Worm (Caenorhabditis elegans) whole organism, young adult: ENCODE results near the gene scp-1.

ENCODE experiments used
- F39B2.1 ChIP-seq: fragments of 200-800 bp; sonication (Bioruptor generic); IDR thresholded peaks from 2 replicates; pipeline ENCODE4 v1.3.6; 2022; ENCODE audit warnings: missing genetic modification reagents, missing genetic modification characterization, missing compliant biosample characterization
- ama-1 ChIP-seq, 3 experiments: fragments of 150-350 bp in 1 of 3; sonication (generic microtip) in 2 of 3; optimal IDR thresholded peaks; 2 replicates each; lab custom pipeline; 2014 to 2018; ENCODE audit warnings: missing biosample characterization in 2 of 3, missing genetic modification characterization in 2 of 3, missing genetic modification reagents in 2 of 3
- athp-1 ChIP-seq: sonication (generic microtip); optimal IDR thresholded peaks from 2 replicates; lab custom pipeline; 2017; ENCODE audit warnings: mild to moderate bottlenecking, missing genetic modification characterization, missing compliant biosample characterization
- bed-2 ChIP-seq: fragments of 200-800 bp; sonication (Bioruptor generic); IDR thresholded peaks from 2 replicates; pipeline ENCODE4 v1.3.6; 2022; ENCODE audit warnings: missing genetic modification reagents, missing genetic modification characterization, missing compliant biosample characterization
- ceh-79 ChIP-seq: sonication (generic microtip); optimal IDR thresholded peaks from 2 replicates; lab custom pipeline; 2017; ENCODE audit warnings: mild to moderate bottlenecking, missing genetic modification characterization, missing compliant biosample characterization
- die-1 ChIP-seq: sonication (generic microtip); optimal IDR thresholded peaks from 2 replicates; lab custom pipeline; 2016; ENCODE audit warnings: missing genotype, mild to moderate bottlenecking, missing genetic modification characterization, missing compliant biosample characterization
- efl-1 ChIP-seq: fragments of 150-350 bp; optimal IDR thresholded peaks from 2 replicates; lab custom pipeline; 2014; ENCODE audit warnings: missing biosample characterization, missing genetic modification reagents, missing genetic modification characterization
- ekl-4 ChIP-seq: fragments of 200-800 bp; sonication (Bioruptor generic); IDR thresholded peaks from 2 replicates; pipeline ENCODE4 v1.3.6; 2022; ENCODE audit warnings: missing genetic modification reagents, missing genetic modification characterization, missing compliant biosample characterization
- fkh-3 ChIP-seq: sonication (generic microtip); optimal IDR thresholded peaks from 2 replicates; lab custom pipeline; 2016; ENCODE audit warnings: mild to moderate bottlenecking, missing genetic modification characterization, missing compliant biosample characterization
- hrde-1 ChIP-seq: sonication (generic microtip); optimal IDR thresholded peaks from 2 replicates; lab custom pipeline; 2016; ENCODE audit warnings: missing genetic modification characterization, mild to moderate bottlenecking, missing compliant biosample characterization, moderate library complexity, missing genotype, missing genetic modification reagents, borderline replicate concordance
- madf-10 ChIP-seq: sonication (generic microtip); optimal IDR thresholded peaks from 2 replicates; lab custom pipeline; 2016; ENCODE audit warnings: mild to moderate bottlenecking, missing genetic modification characterization, missing compliant biosample characterization
- xnd-1 ChIP-seq: sonication (generic microtip); optimal IDR thresholded peaks from 2 replicates; lab custom pipeline; 2016; ENCODE audit warnings: missing genotype, missing genetic modification reagents, missing genetic modification characterization, missing compliant biosample characterization
- ztf-18 ChIP-seq: sonication (generic microtip); optimal IDR thresholded peaks from 2 replicates; lab custom pipeline; 2016; ENCODE audit warnings: missing genotype, mild to moderate bottlenecking, missing genetic modification characterization, missing compliant biosample characterization

DNA sequence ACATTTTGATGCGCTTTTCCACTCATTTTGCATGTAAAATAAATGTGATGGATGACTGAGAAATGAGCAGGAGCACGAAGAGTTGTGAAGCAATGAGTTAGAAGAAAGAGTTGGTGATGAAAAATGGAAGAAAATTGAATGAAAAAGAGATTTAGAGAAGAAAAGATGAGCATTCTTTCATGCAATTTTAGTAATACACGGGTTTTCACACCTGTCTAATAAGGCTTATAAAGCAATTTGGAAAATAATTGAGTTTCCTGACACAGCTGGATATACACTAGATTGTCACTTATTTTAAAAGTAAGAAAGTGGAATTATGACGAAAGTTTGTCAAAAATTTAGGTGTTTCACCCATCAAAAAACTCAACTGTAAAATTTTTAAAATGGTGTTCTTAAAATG lies 23.0 kb upstream of the scp-1 start:
- TF ChIP-seq xnd-1 (tag; lab: Kevin White, UChicago) (no peak), ekl-4 (no peak), fkh-3 (tag; lab: Kevin White, UChicago) (no peak), F39B2.1 (GFP tag; lab: Robert Waterston, UW) (no peak), ceh-79 (tag; lab: Kevin White, UChicago) (no peak), die-1 (tag; lab: Kevin White, UChicago) (no peak), ama-1 (optimal IDR thresholded peaks at IDR 0.05; lab: Kevin White, UChicago) (no peak), ama-1 (GFP tag; optimal IDR thresholded peaks at IDR 0.05; lab: Kevin White, UChicago) (no peak), madf-10 (tag; lab: Kevin White, UChicago) (no peak), bed-2 (GFP tag; lab: Robert Waterston, UW) (no peak), hrde-1 (no peak), efl-1 (GFP tag; lab: Kevin White, UChicago) (no peak), athp-1 (tag; lab: Kevin White, UChicago) (no peak), ztf-18 (tag; lab: Kevin White, UChicago) (no peak)
